Worm (Caenorhabditis elegans) whole organism, L3 larva: ENCODE data around the gene pes-1.
"Not testable (repeated sequence)": the region's sequence is repeated elsewhere in the genome, so short reads cannot be mapped to it uniquely, and the experiment has no call there.

Experiments used
- ceh-82 ChIP-seq: fragments of 150-350 bp; optimal IDR thresholded peaks from 2 replicates; lab custom pipeline; 2014; ENCODE audit warnings: missing biosample characterization, missing genetic modification characterization
- jun-1 ChIP-seq: fragments of 150-350 bp; optimal IDR thresholded peaks from 2 replicates; lab custom pipeline; 2014; ENCODE audit warnings: missing biosample characterization, missing genetic modification reagents, missing genetic modification characterization
- nhr-11 ChIP-seq: fragments of 150-350 bp; optimal IDR thresholded peaks from 2 replicates; lab custom pipeline; 2014; ENCODE audit warnings: missing biosample characterization, missing genetic modification characterization
- skn-1 ChIP-seq: fragments of 150-350 bp; optimal IDR thresholded peaks from 2 replicates; lab custom pipeline; 2014; ENCODE audit warnings: missing biosample characterization, missing genetic modification characterization
- snpc-4 ChIP-seq: fragments of 150-350 bp; optimal IDR thresholded peaks from 2 replicates; lab custom pipeline; 2014; ENCODE audit warnings: missing biosample characterization, missing genetic modification characterization
- unc-39 ChIP-seq: sonication (generic microtip); optimal IDR thresholded peaks from 4 replicates; lab custom pipeline; 2017; ENCODE audit warnings: missing biosample characterization, missing genetic modification characterization
- unc-62 ChIP-seq: fragments of 150-350 bp; sonication (generic microtip); optimal IDR thresholded peaks from 4 replicates; lab custom pipeline; 2014; ENCODE audit warnings: missing biosample characterization, missing genetic modification reagents, missing genetic modification characterization
- zag-1 ChIP-seq: fragments of 150-350 bp; optimal IDR thresholded peaks from 2 replicates; lab custom pipeline; 2014; ENCODE audit warnings: missing biosample characterization, missing genetic modification characterization

- not testable (repeated sequence) for TF ChIP-seq unc-62 (GFP tag; lab: Kevin White, UChicago); jun-1 (tag; lab: Kevin White, UChicago); nhr-11 (tag; lab: Kevin White, UChicago); skn-1 (tag; lab: Kevin White, UChicago); zag-1 (tag; lab: Kevin White, UChicago); ceh-82 (tag; lab: Kevin White, UChicago); snpc-4; unc-39 (tag; lab: Kevin White, UChicago)
Observed at ce11 chrIV:5017075-5017474, 14.5 kb downstream of the pes-1 start, which contains the start of gene T28H11.7.
